Fruit fly (Drosophila melanogaster): ENCODE measurements around the gene scrib.

The scrib gene

dm6 chr3R:26536110-26536746, at the start of gene scrib:
Gene scrib (plus strand): TSS chr3R:26536350.
- no peak for TF ChIP-seq Myc (optimal IDR thresholded peaks at IDR 0.05)
- no peak for TF ChIP-seq h (optimal IDR thresholded peaks at IDR 0.05)
- no peak for TF ChIP-seq psq (optimal IDR thresholded peaks at IDR 0.05)
- TF ChIP-seq insv (optimal IDR thresholded peaks at IDR 0.05), result no peak
- no peak for TF ChIP-seq ttk (optimal IDR thresholded peaks at IDR 0.05)
- no peak for TF ChIP-seq Sin3A (optimal IDR thresholded peaks at IDR 0.05)

DNA sequence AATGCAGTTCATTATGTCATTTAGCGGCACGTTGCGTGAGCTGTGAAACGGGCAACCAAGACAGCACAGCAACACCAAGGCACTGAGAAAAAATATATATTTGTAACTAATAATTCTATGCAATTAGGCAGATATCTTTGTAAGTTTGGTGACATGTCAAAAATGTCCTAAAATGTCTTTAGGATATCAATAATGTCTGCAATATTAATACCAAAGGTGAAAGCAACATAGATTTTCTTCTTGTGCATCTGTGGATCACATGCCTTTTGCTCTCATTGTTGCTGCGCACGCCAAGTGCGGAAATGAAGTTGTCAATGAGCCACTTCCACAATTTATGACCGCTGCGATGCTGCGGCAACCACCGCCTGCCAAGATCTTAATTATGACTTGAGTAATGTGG, 46.7 kb upstream of the scrib start:
- no peak for TF ChIP-seq Sin3A (optimal IDR thresholded peaks at IDR 0.05)
- no peak for TF ChIP-seq h (optimal IDR thresholded peaks at IDR 0.05)
- TF ChIP-seq Myc (optimal IDR thresholded peaks at IDR 0.05), result no peak
- TF ChIP-seq ttk (optimal IDR thresholded peaks at IDR 0.05), result no peak
- no peak for TF ChIP-seq insv (optimal IDR thresholded peaks at IDR 0.05)
- TF ChIP-seq psq (optimal IDR thresholded peaks at IDR 0.05), result no peak

- TF ChIP-seq h (optimal IDR thresholded peaks at IDR 0.05), result no peak
- no peak for TF ChIP-seq psq (optimal IDR thresholded peaks at IDR 0.05)
- TF ChIP-seq Sin3A (optimal IDR thresholded peaks at IDR 0.05), result no peak
- TF ChIP-seq ttk (optimal IDR thresholded peaks at IDR 0.05), result no peak
- no peak for TF ChIP-seq Myc (optimal IDR thresholded peaks at IDR 0.05)
- TF ChIP-seq insv (optimal IDR thresholded peaks at IDR 0.05), result no peak
These were observed 41.9 kb upstream of the scrib start for dm6 chr3R:26494247-26494646.

dm6 chr3R:26496356-26496755, 39.8 kb upstream of the scrib start:
- TF ChIP-seq insv (optimal IDR thresholded peaks at IDR 0.05) (no peak), ttk (optimal IDR thresholded peaks at IDR 0.05) (no peak)

DNA sequence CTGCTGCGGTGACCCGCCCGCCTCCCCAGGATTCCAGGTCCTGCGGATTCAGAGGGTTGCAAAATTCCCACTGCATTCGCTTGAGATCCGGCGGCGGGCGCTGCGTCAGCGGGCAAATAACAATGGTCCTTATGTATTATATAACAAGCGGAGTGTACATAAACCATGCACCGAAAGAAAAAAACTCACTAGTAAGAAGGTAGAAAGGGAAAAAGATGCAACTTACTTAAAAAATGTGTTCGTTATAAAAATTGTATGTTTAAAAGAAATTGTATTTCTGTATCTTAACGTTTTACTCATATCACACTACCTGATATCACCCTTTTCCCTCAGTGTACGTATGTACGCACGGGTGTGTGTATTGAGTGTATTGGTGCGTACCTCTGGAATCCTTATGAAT, 37.0 kb upstream of the scrib start:
- TF ChIP-seq insv (optimal IDR thresholded peaks at IDR 0.05) (no peak), Sin3A (optimal IDR thresholded peaks at IDR 0.05) (no peak), h (optimal IDR thresholded peaks at IDR 0.05) (no peak), psq (optimal IDR thresholded peaks at IDR 0.05) (no peak), ttk (optimal IDR thresholded peaks at IDR 0.05) (no peak), Myc (optimal IDR thresholded peaks at IDR 0.05) (no peak)

DNA sequence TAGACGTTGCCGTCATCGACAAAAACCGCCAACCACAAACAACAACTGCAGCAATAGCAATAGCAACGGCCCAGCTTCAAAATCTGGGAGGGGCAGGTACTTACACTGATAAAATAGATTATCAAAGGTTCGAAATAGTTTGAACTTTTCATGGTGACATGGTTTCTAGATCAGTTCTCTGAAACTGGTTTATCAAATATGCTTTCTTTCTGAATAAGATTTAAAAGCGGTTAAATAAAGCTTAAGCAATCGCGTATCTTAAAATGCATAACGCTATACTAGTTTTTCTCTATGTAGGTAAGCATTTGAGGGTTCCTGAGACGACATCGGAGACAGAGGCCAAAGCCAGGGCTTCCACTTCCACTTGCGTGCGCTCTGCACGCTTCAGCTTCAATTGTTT, 35.8 kb upstream of the scrib start:
- TF ChIP-seq h (optimal IDR thresholded peaks at IDR 0.05) (no peak), Myc (optimal IDR thresholded peaks at IDR 0.05) (no peak), Sin3A (optimal IDR thresholded peaks at IDR 0.05) (no peak), insv (optimal IDR thresholded peaks at IDR 0.05) (no peak), ttk (optimal IDR thresholded peaks at IDR 0.05) (no peak), psq (optimal IDR thresholded peaks at IDR 0.05) (no peak)

- TF ChIP-seq psq (optimal IDR thresholded peaks at IDR 0.05), result no peak
- no peak for TF ChIP-seq Sin3A (optimal IDR thresholded peaks at IDR 0.05)
- no peak for TF ChIP-seq insv (optimal IDR thresholded peaks at IDR 0.05)
- no peak for TF ChIP-seq h (optimal IDR thresholded peaks at IDR 0.05)
- no peak for TF ChIP-seq ttk (optimal IDR thresholded peaks at IDR 0.05)
These were observed 34.1 kb upstream of the scrib start for dm6 chr3R:26502072-26502471.

DNA sequence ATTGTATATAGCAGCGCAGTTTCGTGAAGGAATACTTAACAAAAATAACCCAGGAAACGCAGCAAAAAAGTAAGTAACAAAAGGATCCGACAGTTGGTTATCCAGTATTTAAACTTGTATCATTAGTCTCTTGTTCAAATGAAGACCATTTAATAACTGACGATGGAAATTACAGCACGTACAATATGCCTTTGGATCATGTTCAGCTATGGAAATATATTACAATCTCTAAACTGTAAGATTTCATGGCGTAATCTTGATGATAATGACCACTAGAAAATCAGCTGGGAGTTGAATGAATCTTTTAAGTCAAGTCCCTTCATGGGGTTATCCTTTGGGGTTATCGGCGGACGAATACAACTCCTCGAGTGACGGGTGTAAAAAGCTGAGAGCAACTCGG, 33.2 kb upstream of the scrib start:
- TF ChIP-seq insv (optimal IDR thresholded peaks at IDR 0.05) (no peak), Myc (optimal IDR thresholded peaks at IDR 0.05) (no peak), Sin3A (optimal IDR thresholded peaks at IDR 0.05) (no peak), ttk (optimal IDR thresholded peaks at IDR 0.05) (no peak), h (optimal IDR thresholded peaks at IDR 0.05) (no peak), psq (optimal IDR thresholded peaks at IDR 0.05) (no peak)

dm6 chr3R:26503317-26503716, 32.8 kb upstream of the scrib start:
- TF ChIP-seq ttk (optimal IDR thresholded peaks at IDR 0.05), result no peak
- TF ChIP-seq insv (optimal IDR thresholded peaks at IDR 0.05), result no peak
- TF ChIP-seq Sin3A (optimal IDR thresholded peaks at IDR 0.05), result no peak
- TF ChIP-seq psq (optimal IDR thresholded peaks at IDR 0.05), result no peak
- TF ChIP-seq h (optimal IDR thresholded peaks at IDR 0.05), result no peak
- TF ChIP-seq Myc (optimal IDR thresholded peaks at IDR 0.05), result no peak

DNA sequence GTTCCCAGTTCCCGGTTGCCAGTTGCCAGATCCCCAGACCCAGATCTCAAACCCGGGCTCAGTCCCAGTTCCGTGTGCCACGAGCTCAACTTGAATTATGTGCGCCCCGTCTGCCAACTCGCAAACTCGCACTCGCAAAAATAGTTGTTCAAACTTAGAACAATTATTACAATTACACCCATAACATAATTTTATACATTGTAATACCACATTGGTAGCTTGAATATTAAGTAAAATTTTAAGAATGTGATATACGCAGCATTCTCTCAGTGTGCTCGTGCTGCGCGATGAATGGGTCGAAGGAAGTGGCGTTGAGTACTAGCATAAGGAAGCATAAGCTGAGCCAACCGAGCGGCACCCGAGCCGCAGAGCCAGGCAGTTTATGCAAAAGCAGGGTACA, 28.3 kb upstream of the scrib start:
- TF ChIP-seq h (optimal IDR thresholded peaks at IDR 0.05), result no peak
- TF ChIP-seq psq (optimal IDR thresholded peaks at IDR 0.05), result no peak
- TF ChIP-seq ttk (optimal IDR thresholded peaks at IDR 0.05), result no peak
- no peak for TF ChIP-seq Myc (optimal IDR thresholded peaks at IDR 0.05)
- no peak for TF ChIP-seq Sin3A (optimal IDR thresholded peaks at IDR 0.05)
- no peak for TF ChIP-seq insv (optimal IDR thresholded peaks at IDR 0.05)

DNA sequence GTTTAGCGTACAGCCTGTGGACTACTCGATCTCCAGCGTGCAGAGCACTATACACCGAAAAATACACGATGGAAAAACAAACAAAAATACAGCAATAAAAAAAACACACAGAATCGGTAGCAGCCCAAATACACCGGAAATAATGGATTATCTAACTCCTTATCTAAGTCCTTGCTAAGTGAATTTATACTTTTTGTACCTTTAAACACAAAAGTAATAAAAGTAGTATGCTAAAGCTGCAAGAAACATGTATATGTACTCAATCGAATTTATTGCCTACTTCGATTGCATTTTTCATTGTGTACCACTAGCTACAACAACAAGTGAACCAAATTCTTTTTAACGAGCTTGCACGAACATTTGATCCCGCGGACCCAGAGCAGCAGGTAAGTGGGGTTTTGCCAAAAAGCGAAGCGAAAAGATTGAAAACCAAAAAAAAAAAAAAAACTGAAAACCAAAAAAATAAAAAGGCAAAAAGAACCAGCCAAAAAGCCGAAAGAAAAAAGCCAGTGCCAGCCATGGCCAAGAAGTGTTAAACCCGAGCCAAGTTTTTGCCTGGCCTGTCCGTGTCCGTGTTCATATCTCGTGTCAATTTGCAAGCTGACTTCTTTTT, 14.0 kb upstream of the scrib start:
- no peak for TF ChIP-seq Sin3A (optimal IDR thresholded peaks at IDR 0.05)
- no peak for TF ChIP-seq insv (optimal IDR thresholded peaks at IDR 0.05)
- TF ChIP-seq ttk (optimal IDR thresholded peaks at IDR 0.05), result no peak
- TF ChIP-seq psq (optimal IDR thresholded peaks at IDR 0.05), result no peak
- TF ChIP-seq Myc (optimal IDR thresholded peaks at IDR 0.05), result no peak
- TF ChIP-seq h (optimal IDR thresholded peaks at IDR 0.05), result no peak

dm6 chr3R:26529290-26529941, 6.7 kb upstream of the scrib start:
- no peak for TF ChIP-seq psq (optimal IDR thresholded peaks at IDR 0.05)
- TF ChIP-seq Sin3A (optimal IDR thresholded peaks at IDR 0.05), result no peak
- no peak for TF ChIP-seq h (optimal IDR thresholded peaks at IDR 0.05)
- no peak for TF ChIP-seq insv (optimal IDR thresholded peaks at IDR 0.05)
- TF ChIP-seq Myc (optimal IDR thresholded peaks at IDR 0.05), result no peak
- no peak for TF ChIP-seq ttk (optimal IDR thresholded peaks at IDR 0.05)
